Worm (Caenorhabditis elegans): Measurements from ENCODE around the gene tbb-1.

DNA sequence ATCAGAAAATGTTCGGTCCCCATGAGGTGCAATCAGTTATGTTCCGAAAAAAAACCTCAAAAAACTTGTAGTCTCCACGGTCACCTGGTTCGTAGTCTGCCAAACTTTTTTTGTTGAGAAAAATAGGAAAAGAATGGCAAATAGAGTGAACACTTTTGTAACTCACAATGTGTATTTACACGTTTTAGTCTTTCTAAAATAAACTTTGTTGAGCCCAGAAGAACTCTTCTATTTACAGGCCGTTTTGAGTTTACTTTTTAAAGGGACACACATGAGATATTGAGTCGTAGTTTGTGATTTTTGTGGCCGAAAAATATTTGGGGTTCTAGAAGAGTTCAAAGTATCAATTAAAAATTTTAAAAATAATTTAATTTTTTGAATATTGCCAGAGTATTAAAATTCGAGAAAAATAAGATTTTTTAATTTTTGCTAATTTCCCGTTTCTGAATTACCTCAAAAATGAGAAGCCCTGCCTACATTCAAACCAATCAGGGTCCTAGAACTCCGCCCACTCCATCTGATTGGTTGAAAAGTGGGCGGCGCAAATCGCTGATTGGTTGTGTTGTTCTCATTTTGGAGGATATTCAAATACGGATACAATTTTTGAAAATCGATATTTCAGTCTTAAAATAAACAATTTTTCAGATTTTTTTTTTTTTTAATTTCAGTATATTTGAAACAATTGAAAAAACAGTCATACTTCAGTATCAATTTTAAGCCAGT lies 7.6 kb downstream of the tbb-1 start:
- TF ChIP-seq cog-1 (tag; optimal IDR thresholded peaks at IDR 0.05) (no peak), med-1 (GFP tag; optimal IDR thresholded peaks at IDR 0.05; ENCODE audit: insufficient read depth) (no peak), flt-1 (GFP tag; IDR thresholded peaks at IDR 0.05) (no peak), ztf-29 (GFP tag; IDR thresholded peaks at IDR 0.05) (no peak), tab-1 (GFP tag; IDR thresholded peaks at IDR 0.05) (no peak), ztf-23 (GFP tag; IDR thresholded peaks at IDR 0.05) (no peak), ref-1 (GFP tag; conservative IDR thresholded peaks at IDR 0.05) (no peak), T22C8.4 (GFP tag; IDR thresholded peaks at IDR 0.05) (no peak)
